Fruit fly (Drosophila melanogaster) whole organism, embryonic: ENCODE data around the gene CG14182.

Experiments
- BEAF-32 ChIP-seq: fragments of 200-800 bp; sonication (Bioruptor generic); optimal IDR thresholded peaks from 3 replicates; lab custom pipeline; 2017; ENCODE audit warnings: missing biosample characterization, missing genetic modification characterization, mild to moderate bottlenecking, moderate library complexity, missing genetic modification reagents
- CG10654 ChIP-seq: fragments of 200-800 bp; sonication (Bioruptor generic); optimal IDR thresholded peaks from 2 replicates; lab custom pipeline; 2016; ENCODE audit warnings: missing biosample characterization, missing genetic modification characterization
- CG11398 ChIP-seq: fragments of 200-800 bp; sonication (Bioruptor generic); optimal IDR thresholded peaks from 2 replicates; lab custom pipeline; 2016; ENCODE audit warnings: missing biosample characterization, missing genetic modification characterization
- CG11696 ChIP-seq: fragments of 200-800 bp; sonication (Bioruptor generic); IDR thresholded peaks from 2 replicates; pipeline ENCODE4 v1.3.6; 2022; ENCODE audit warnings: missing biosample characterization, missing genetic modification characterization
- CG11723 ChIP-seq: fragments of 200-800 bp; sonication (Bioruptor generic); optimal IDR thresholded peaks from 2 replicates; lab custom pipeline; 2017; ENCODE audit warnings: missing biosample characterization, mild to moderate bottlenecking, missing genetic modification characterization
- CG12659 ChIP-seq: fragments of 200-800 bp; sonication (Bioruptor generic); optimal IDR thresholded peaks from 3 replicates; lab custom pipeline; 2017; ENCODE audit warnings: mild to moderate bottlenecking, missing biosample characterization, missing genetic modification reagents, missing genetic modification characterization
- CG13287 ChIP-seq: fragments of 200-800 bp; sonication (Bioruptor generic); IDR thresholded peaks from 2 replicates; pipeline ENCODE4 v1.3.6; 2022; ENCODE audit warnings: missing biosample characterization, missing genetic modification characterization; ENCODE audit not compliant: partially characterized antibody
- CG15514 ChIP-seq: fragments of 200-800 bp; sonication (Bioruptor generic); optimal IDR thresholded peaks from 3 replicates; lab custom pipeline; 2017; ENCODE audit warnings: missing biosample characterization, missing genetic modification characterization, mild to moderate bottlenecking, moderate library complexity, missing genetic modification reagents
- CG17802 ChIP-seq: fragments of 200-800 bp; sonication (Bioruptor generic); optimal IDR thresholded peaks from 2 replicates; lab custom pipeline; 2018; ENCODE audit warnings: missing biosample characterization, mild to moderate bottlenecking, missing genetic modification characterization, moderate library complexity
- CG17829 ChIP-seq: fragments of 200-800 bp; optimal IDR thresholded peaks from 2 replicates; lab custom pipeline; 2019; ENCODE audit warnings: missing biosample characterization, mild to moderate bottlenecking, missing genetic modification characterization, moderate library complexity
- CG17912 ChIP-seq: fragments of 200-800 bp; sonication (Bioruptor generic); optimal IDR thresholded peaks from 2 replicates; lab custom pipeline; 2018; ENCODE audit warnings: missing biosample characterization, mild to moderate bottlenecking, missing genetic modification characterization
- CG18764 ChIP-seq: fragments of 200-800 bp; sonication (Bioruptor generic); optimal IDR thresholded peaks from 3 replicates; lab custom pipeline; 2016; ENCODE audit warnings: missing biosample characterization, missing genetic modification characterization
- CG2116 ChIP-seq: fragments of 200-800 bp; sonication (Bioruptor generic); optimal IDR thresholded peaks from 3 replicates; lab custom pipeline; 2018; ENCODE audit warnings: missing biosample characterization, mild to moderate bottlenecking, missing genetic modification characterization
- CG30020 ChIP-seq: fragments of 200-800 bp; optimal IDR thresholded peaks from 2 replicates; lab custom pipeline; 2019; ENCODE audit warnings: missing biosample characterization, mild to moderate bottlenecking, missing genetic modification characterization, moderate library complexity
- CG33557 ChIP-seq: fragments of 200-800 bp; sonication (Bioruptor generic); optimal IDR thresholded peaks from 2 replicates; lab custom pipeline; 2019; ENCODE audit warnings: missing biosample characterization, mild to moderate bottlenecking, missing genetic modification characterization, moderate library complexity
- CG4424 ChIP-seq: fragments of 200-800 bp; sonication (Bioruptor generic); optimal IDR thresholded peaks from 3 replicates; lab custom pipeline; 2016; ENCODE audit warnings: missing biosample characterization, missing genetic modification characterization
- CG4617 ChIP-seq: fragments of 200-800 bp; sonication (Bioruptor generic); optimal IDR thresholded peaks from 3 replicates; lab custom pipeline; 2016; ENCODE audit warnings: missing biosample characterization, missing genetic modification characterization, borderline replicate concordance
- CG8765 ChIP-seq: fragments of 200-800 bp; sonication (Bioruptor generic); IDR thresholded peaks from 2 replicates; pipeline ENCODE4 v1.3.6; 2022; ENCODE audit warnings: missing biosample characterization, missing genetic modification characterization
- CG9727 ChIP-seq: fragments of 200-800 bp; sonication (Bioruptor generic); optimal IDR thresholded peaks from 3 replicates; lab custom pipeline; 2017; ENCODE audit warnings: missing biosample characterization, mild to moderate bottlenecking, missing genetic modification characterization
- Dp ChIP-seq: fragments of 200-800 bp; sonication (Bioruptor generic); optimal IDR thresholded peaks from 2 replicates; lab custom pipeline; 2018; ENCODE audit warnings: missing biosample characterization, mild to moderate bottlenecking, missing genetic modification characterization, moderate library complexity
- Fer3 ChIP-seq: fragments of 200-800 bp; sonication (Bioruptor generic); optimal IDR thresholded peaks from 2 replicates; lab custom pipeline; 2018; ENCODE audit warnings: missing biosample characterization, mild to moderate bottlenecking, missing genetic modification characterization, moderate library complexity
- MESR4 ChIP-seq: fragments of 200-800 bp; sonication (Bioruptor generic); optimal IDR thresholded peaks from 2 replicates; lab custom pipeline; 2018; ENCODE audit warnings: missing biosample characterization, mild to moderate bottlenecking, missing genetic modification characterization, moderate library complexity
- Med ChIP-seq: fragments of 200-800 bp; sonication (Bioruptor generic); peaks from one replicate; lab custom pipeline; 2016; ENCODE audit warnings: missing biosample characterization, missing genetic modification characterization, mild to moderate bottlenecking, inconsistent platforms, moderate library complexity
- Pdp1 ChIP-seq, 2 experiments: fragments of 200-800 bp; sonication (Bioruptor generic); optimal IDR thresholded peaks; 3 replicates each; lab custom pipeline; 2016; ENCODE audit warnings: missing biosample characterization in 2 of 2, missing genetic modification characterization in 2 of 2, mild to moderate bottlenecking in 1 of 2, moderate library complexity in 1 of 2
- Scr ChIP-seq: fragments of 200-800 bp; sonication (Bioruptor generic); IDR thresholded peaks from 2 replicates; pipeline ENCODE4 v1.3.6; 2022; ENCODE audit warnings: missing biosample characterization, missing genetic modification characterization; ENCODE audit not compliant: partially characterized antibody
- Sry-δ ChIP-seq: fragments of 200-800 bp; sonication (Bioruptor generic); optimal IDR thresholded peaks from 2 replicates; lab custom pipeline; 2016; ENCODE audit warnings: missing biosample characterization, missing genetic modification characterization
- Xrp1 ChIP-seq: fragments of 200-800 bp; sonication (Bioruptor generic); IDR thresholded peaks from 2 replicates; pipeline ENCODE4 v1.3.6; 2022; ENCODE audit warnings: missing biosample characterization, missing genetic modification characterization
- YL-1 ChIP-seq: fragments of 200-800 bp; sonication (Bioruptor generic); optimal IDR thresholded peaks from 3 replicates; lab custom pipeline; 2017; ENCODE audit warnings: missing biosample characterization, mild to moderate bottlenecking, missing genetic modification characterization
- bigmax ChIP-seq: fragments of 200-800 bp; sonication (Bioruptor generic); optimal IDR thresholded peaks from 2 replicates; lab custom pipeline; 2018; ENCODE audit warnings: missing biosample characterization, mild to moderate bottlenecking, missing genetic modification characterization
- dmrt99B ChIP-seq: fragments of 200-800 bp; sonication (Bioruptor generic); optimal IDR thresholded peaks from 2 replicates; lab custom pipeline; 2018; ENCODE audit warnings: missing biosample characterization, mild to moderate bottlenecking, missing genetic modification characterization, moderate library complexity
- jigr1 ChIP-seq: fragments of 200-800 bp; sonication (Bioruptor generic); IDR thresholded peaks from 3 replicates; pipeline ENCODE4 v1.3.6; 2022; ENCODE audit warnings: missing biosample characterization, missing genetic modification characterization
- mirr ChIP-seq: fragments of 200-800 bp; sonication (Bioruptor generic); optimal IDR thresholded peaks from 3 replicates; lab custom pipeline; 2018; ENCODE audit warnings: missing biosample characterization, mild to moderate bottlenecking, missing genetic modification characterization
- nmo ChIP-seq: fragments of 200-800 bp; sonication (Bioruptor generic); optimal IDR thresholded peaks from 2 replicates; lab custom pipeline; 2018; ENCODE audit warnings: missing biosample characterization, mild to moderate bottlenecking, missing genetic modification characterization, moderate library complexity
- pan ChIP-seq, 4 experiments: fragments of >200 bp in 3 of 4; fragments of 200-800 bp in 1 of 4; sonication (Bioruptor generic) in 1 of 4; optimal IDR thresholded peaks in 3 of 4; IDR thresholded peaks in 1 of 4; 2 replicates each; pipeline versions ENCODE4 v1.3.6 to Lab custom; 2017 to 2022; ENCODE audit warnings: missing biosample characterization in 2 of 4, missing genetic modification characterization in 2 of 4, mixed read lengths in 1 of 4
- pb ChIP-seq: fragments of 200-800 bp; sonication (Bioruptor generic); optimal IDR thresholded peaks from 3 replicates; lab custom pipeline; 2016; ENCODE audit warnings: missing biosample characterization, missing genetic modification characterization
- pita ChIP-seq: fragments of 200-800 bp; sonication (Bioruptor generic); optimal IDR thresholded peaks from 2 replicates; lab custom pipeline; 2017; ENCODE audit warnings: missing biosample characterization, mild to moderate bottlenecking, missing genetic modification characterization
- pzg ChIP-seq: fragments of 200-800 bp; sonication (Bioruptor generic); optimal IDR thresholded peaks from 3 replicates; lab custom pipeline; 2018; ENCODE audit warnings: missing biosample characterization, mild to moderate bottlenecking, missing genetic modification characterization, moderate library complexity
- row ChIP-seq: fragments of 200-800 bp; sonication (Bioruptor generic); IDR thresholded peaks from 3 replicates; pipeline ENCODE4 v1.3.6; 2022; ENCODE audit warnings: missing biosample characterization, missing genetic modification characterization
- scrt ChIP-seq: fragments of 200-800 bp; sonication (Bioruptor generic); optimal IDR thresholded peaks from 2 replicates; lab custom pipeline; 2018; ENCODE audit warnings: missing biosample characterization, mild to moderate bottlenecking, missing genetic modification characterization, moderate library complexity
- slou ChIP-seq: fragments of 200-800 bp; sonication (Bioruptor generic); optimal IDR thresholded peaks from 3 replicates; lab custom pipeline; 2016; ENCODE audit warnings: missing biosample characterization, missing genetic modification characterization
- stwl ChIP-seq: fragments of 200-800 bp; sonication (Bioruptor generic); optimal IDR thresholded peaks from 3 replicates; lab custom pipeline; 2018; ENCODE audit warnings: missing biosample characterization, mild to moderate bottlenecking, missing genetic modification characterization, moderate library complexity
- unc-4 ChIP-seq: fragments of 200-800 bp; sonication (Bioruptor generic); IDR thresholded peaks from 2 replicates; pipeline ENCODE4 v1.3.6; 2022; ENCODE audit warnings: missing biosample characterization, missing genetic modification characterization; ENCODE audit not compliant: partially characterized antibody
- usp ChIP-seq: fragments of >200 bp; optimal IDR thresholded peaks from 2 replicates; lab custom pipeline; 2017; ENCODE audit warnings: missing biosample characterization, missing genetic modification characterization
- zen ChIP-seq: fragments of 200-800 bp; sonication (Bioruptor generic); optimal IDR thresholded peaks from 3 replicates; lab custom pipeline; 2018; ENCODE audit warnings: missing biosample characterization, mild to moderate bottlenecking, missing genetic modification characterization, moderate library complexity

Gene CG14182

DNA sequence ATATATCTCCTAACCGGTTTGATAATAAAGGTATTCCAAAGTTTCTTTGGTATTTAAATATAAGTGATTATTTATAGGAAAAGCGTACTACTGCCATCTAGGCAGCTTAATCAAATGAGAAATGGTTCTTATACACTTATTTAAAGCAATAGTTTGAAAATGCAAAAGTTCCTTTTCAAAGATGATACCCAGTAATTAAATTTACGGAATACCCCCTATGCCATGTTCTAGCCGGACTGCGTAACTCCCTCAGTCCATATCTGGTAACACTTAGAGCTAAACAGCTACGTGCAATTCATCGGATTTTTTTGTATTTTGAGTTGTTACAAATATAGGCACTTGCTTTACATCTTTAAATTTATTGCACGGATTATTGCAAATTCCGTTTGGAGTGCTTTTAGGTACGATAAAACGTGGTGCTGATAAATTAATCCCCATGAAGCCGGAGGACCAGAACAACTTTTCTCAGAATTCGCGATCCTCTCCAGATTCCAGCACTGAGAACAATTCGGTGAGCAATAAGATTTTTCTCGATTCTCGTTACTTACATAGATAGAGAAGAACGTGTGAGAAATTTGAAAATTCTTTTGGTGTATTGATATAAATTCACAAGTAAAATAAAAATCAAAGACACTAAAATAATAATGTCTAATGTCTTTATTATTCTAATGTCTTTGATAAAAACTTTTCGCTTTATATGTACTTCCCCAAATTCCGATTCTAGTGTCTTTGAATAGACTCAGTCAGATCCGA lies 23.0 kb upstream of the CG14182 start, which contains the start of gene CG7668 (continued):
- TF ChIP-seq CG17912 (GFP tag; lab: Kevin White, UChicago) (peak; percentile 39), mirr (GFP tag; lab: Kevin White, UChicago) (peak; percentile 78), pita (GFP tag; lab: Kevin White, UChicago) (no peak), dmrt99B (tag; lab: Kevin White, UChicago) (peak; percentile 89), Fer3 (tag; lab: Kevin White, UChicago) (peak; percentile 93), pan (optimal IDR thresholded peaks at IDR 0.05; lab: Kevin White, UChicago) (no peak), pan (GFP tag; optimal IDR thresholded peaks at IDR 0.05 in 1 of 2, IDR thresholded peaks at IDR 0.05 in 1 of 2) (peak in 1 of 2 experiments; percentile 95), CG4424 (peak; percentile 90), CG11696 (peak; percentile 87), CG10654 (peak; percentile 84), CG9727 (GFP tag; lab: Kevin White, UChicago) (peak; percentile 90), CG18764 (GFP tag; lab: Kevin White, UChicago) (peak; percentile 86)

DNA sequence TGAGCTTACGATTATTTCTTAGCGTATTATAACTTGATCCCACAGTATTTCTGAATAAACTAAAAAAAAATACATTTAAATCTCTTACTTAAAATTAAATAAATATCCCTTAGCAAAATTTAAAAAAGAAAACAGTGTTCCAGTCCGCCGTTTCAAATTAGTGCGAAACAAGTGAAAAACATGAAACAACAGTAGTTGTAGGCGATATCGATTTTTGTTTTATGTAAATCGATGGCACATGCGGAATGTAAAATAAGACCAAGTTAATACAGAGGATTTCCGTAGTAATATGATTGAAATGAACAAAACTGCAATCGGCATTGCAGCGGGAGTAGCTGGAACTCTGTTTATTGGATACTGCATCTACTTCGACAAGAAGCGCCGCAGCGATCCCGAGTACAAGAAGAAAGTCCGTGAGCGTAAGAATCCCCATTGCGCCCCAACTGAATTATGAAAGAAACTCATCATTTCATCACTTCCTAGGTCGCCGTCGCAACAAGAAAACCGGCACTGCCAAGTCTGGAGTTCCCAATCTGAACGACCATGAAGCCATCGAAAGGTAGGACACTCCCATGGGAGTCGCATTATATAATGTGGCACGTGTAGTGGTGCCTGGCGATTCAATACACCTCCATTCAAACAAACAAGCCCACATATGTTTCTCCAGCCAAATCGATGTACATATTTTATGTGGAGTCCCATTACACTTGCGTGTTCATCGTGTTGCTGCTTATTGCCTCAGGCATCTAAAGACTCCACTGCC lies 21.4 kb upstream of the CG14182 start:
- TF ChIP-seq CG12659, result peak; percentile 61
- no peak for TF ChIP-seq usp (GFP tag; lab: Kevin White, UChicago)
- TF ChIP-seq YL-1 (GFP tag; lab: Kevin White, UChicago), result peak; percentile 43
- TF ChIP-seq scrt (GFP tag; lab: Kevin White, UChicago), result no peak
- TF ChIP-seq CG17802 (tag; lab: Kevin White, UChicago), result peak; percentile 58
- TF ChIP-seq CG4617 (GFP tag; lab: Kevin White, UChicago), result peak; percentile 62
- TF ChIP-seq Pdp1 (GFP tag; optimal IDR thresholded peaks at IDR 0.05; lab: Kevin White, UChicago), result peak in 1 of 2 experiments; percentile 91
- TF ChIP-seq MESR4 (GFP tag; lab: Kevin White, UChicago), result peak; percentile 89
- TF ChIP-seq CG17829 (tag; lab: Kevin White, UChicago), result peak; percentile 32
- peak; percentile 15 for TF ChIP-seq nmo
- TF ChIP-seq Xrp1, result no peak
- peak; percentile 23 for TF ChIP-seq Sry-δ (GFP tag; lab: Kevin White, UChicago)
- peak; percentile 12 for TF ChIP-seq CG15514 (GFP tag; lab: Kevin White, UChicago)
- TF ChIP-seq BEAF-32 (GFP tag; lab: Kevin White, UChicago), result peak; percentile 40
- peak; percentile 11 for TF ChIP-seq CG33557 (GFP tag; lab: Kevin White, UChicago)
- TF ChIP-seq jigr1 (GFP tag; lab: Robert Waterston, UW), result peak; percentile 49; the same call in 1 of the 3 replicates
- TF ChIP-seq CG2116, result peak; percentile 23
- peak; percentile 4 for TF ChIP-seq Dp
- TF ChIP-seq unc-4 (GFP tag; lab: Robert Waterston, UW), result 0 out of 2 replicates have a peak, but pooled peaks have one; percentile 15
- TF ChIP-seq zen (tag; lab: Kevin White, UChicago), result peak; percentile 2
- peak; percentile 70 for TF ChIP-seq Med (GFP tag; lab: Kevin White, UChicago)
- TF ChIP-seq CG13287 (GFP tag; lab: Robert Waterston, UW), result 0 out of 2 replicates have a peak, but pooled peaks have one; percentile 22
- peak; percentile 44 for TF ChIP-seq CG11723 (GFP tag; lab: Kevin White, UChicago)
- no peak for TF ChIP-seq pb (GFP tag; lab: Kevin White, UChicago)
- no peak for TF ChIP-seq slou (GFP tag; lab: Kevin White, UChicago)
- peak; percentile 55 for TF ChIP-seq row (GFP tag; lab: Robert Waterston, UW)
- no peak for TF ChIP-seq CG11398 (GFP tag; lab: Kevin White, UChicago)
- TF ChIP-seq CG8765 (GFP tag; lab: Robert Waterston, UW), result no peak
- TF ChIP-seq bigmax (GFP tag; lab: Kevin White, UChicago), result no peak
- 0 out of 2 replicates have a peak, but pooled peaks have one; percentile 13 for TF ChIP-seq Scr (GFP tag; lab: Robert Waterston, UW)
- peak; percentile 37 for TF ChIP-seq stwl (tag; lab: Kevin White, UChicago)
- TF ChIP-seq CG30020 (tag; lab: Kevin White, UChicago), result peak; percentile 99
- peak; percentile 44 for TF ChIP-seq pzg (GFP tag; lab: Kevin White, UChicago)
